Worm (Caenorhabditis elegans) whole organism, L4/young adult: Measurements from ENCODE around the gene ucp-4.

ENCODE experiments used
- W03F9.2 ChIP-seq: fragments of 150-350 bp; optimal IDR thresholded peaks from 2 replicates; lab custom pipeline; 2014; ENCODE audit warnings: missing biosample characterization, missing genetic modification characterization
- dao-5 ChIP-seq: sonication (generic microtip); optimal IDR thresholded peaks from 2 replicates; lab custom pipeline; 2016; ENCODE audit warnings: missing genotype, missing genetic modification characterization, moderate library complexity, missing compliant biosample characterization
- him-1 ChIP-seq: sonication (generic microtip); optimal IDR thresholded peaks from 2 replicates; lab custom pipeline; 2016; ENCODE audit warnings: missing genotype, missing genetic modification reagents, missing genetic modification characterization, missing compliant biosample characterization

- TF ChIP-seq him-1 (tag; lab: Kevin White, UChicago) = no peak
- no peak for TF ChIP-seq dao-5 (tag; lab: Kevin White, UChicago)
- no peak for TF ChIP-seq W03F9.2 (tag; lab: Kevin White, UChicago)
Observed at ce11 chrV:9295581-9295980, 38.5 kb upstream of the ucp-4 start.
